Fruit fly (Drosophila melanogaster): ENCODE results near the gene Hsc20.

DNA sequence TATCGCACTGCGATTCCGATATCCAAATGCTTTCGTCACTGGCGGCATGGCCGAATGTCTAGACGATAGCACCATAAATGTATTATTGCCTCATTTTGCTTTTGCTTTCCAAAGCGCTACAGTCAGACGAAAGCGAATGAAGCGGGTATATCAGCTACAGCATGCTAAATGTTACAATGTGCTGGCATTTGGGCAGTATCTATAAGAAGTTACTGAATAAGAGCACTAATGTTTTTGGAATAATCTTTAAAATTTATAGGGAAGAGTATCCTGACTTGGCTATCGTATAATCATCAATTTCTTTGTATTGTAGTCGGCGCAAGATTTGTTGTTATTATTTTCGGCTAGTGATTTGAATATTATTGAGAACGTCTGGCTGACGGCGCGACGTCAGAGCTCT is 29.7 kb upstream of the Hsc20 start:
- TF ChIP-seq tai (GFP tag; optimal IDR thresholded peaks at IDR 0.05) (peak; percentile 49), lola (GFP tag; optimal IDR thresholded peaks at IDR 0.05) (no peak)
